Worm (Caenorhabditis elegans) whole organism, L4 larva: ENCODE measurements around the gene lin-29.

Experiments used
- D1046.2 ChIP-seq: fragments of 200-800 bp; sonication (Bioruptor generic); IDR thresholded peaks from 2 replicates; pipeline ENCODE4 v1.3.6; 2022; ENCODE audit warnings: missing genetic modification characterization, missing compliant biosample characterization
- F10B5.3 ChIP-seq: sonication (generic microtip); optimal IDR thresholded peaks from 2 replicates; lab custom pipeline; 2016; ENCODE audit warnings: mild to moderate bottlenecking, missing genetic modification characterization, missing compliant biosample characterization
- F37D6.2 ChIP-seq: sonication (generic microtip); optimal IDR thresholded peaks from 2 replicates; lab custom pipeline; 2016; ENCODE audit warnings: mild to moderate bottlenecking, missing genetic modification characterization, missing compliant biosample characterization
- F44E2.7 ChIP-seq: fragments of 200-800 bp; sonication (Bioruptor generic); IDR thresholded peaks from 2 replicates; pipeline ENCODE4 v2.1.2; 2022; ENCODE audit warnings: missing genetic modification characterization, missing compliant biosample characterization
- F49E8.2 ChIP-seq: sonication (generic microtip); optimal IDR thresholded peaks from 2 replicates; lab custom pipeline; 2016; ENCODE audit warnings: missing compliant biosample characterization, mild to moderate bottlenecking, missing genetic modification characterization, borderline replicate concordance
- R02D3.7 ChIP-seq: fragments of 150-350 bp; sonication (generic microtip); optimal IDR thresholded peaks from 3 replicates; lab custom pipeline; 2014; ENCODE audit warnings: missing biosample characterization, missing genetic modification characterization
- T26A8.4 ChIP-seq: fragments of 200-800 bp; sonication (Bioruptor generic); IDR thresholded peaks from 2 replicates; pipeline ENCODE4 v1.3.6; 2022; ENCODE audit warnings: missing genetic modification characterization, missing compliant biosample characterization
- ZK546.5 ChIP-seq, 2 experiments: sonication (generic microtip); optimal IDR thresholded peaks; 2 replicates each; lab custom pipeline; 2017; ENCODE audit warnings: missing biosample characterization in 2 of 2, missing genetic modification characterization in 2 of 2
- aly-2 ChIP-seq: sonication (generic microtip); optimal IDR thresholded peaks from 2 replicates; lab custom pipeline; 2018; ENCODE audit warnings: missing biosample characterization, missing genetic modification characterization
- arid-1 ChIP-seq: fragments of 200-800 bp; sonication (Bioruptor generic); conservative IDR thresholded peaks from 2 replicates; pipeline ENCODE4 v1.3.6; 2022; ENCODE audit warnings: missing genetic modification reagents, missing genetic modification characterization, missing compliant biosample characterization
- attf-4 ChIP-seq: sonication (generic microtip); optimal IDR thresholded peaks from 3 replicates; lab custom pipeline; 2017; ENCODE audit warnings: missing biosample characterization, missing genetic modification characterization
- ceh-28 ChIP-seq: fragments of 150-350 bp; optimal IDR thresholded peaks from 2 replicates; lab custom pipeline; 2014; ENCODE audit warnings: missing biosample characterization, missing genetic modification reagents, missing genetic modification characterization
- ceh-32 ChIP-seq: sonication (generic microtip); optimal IDR thresholded peaks from 2 replicates; lab custom pipeline; 2016; ENCODE audit warnings: mild to moderate bottlenecking, missing genetic modification characterization, missing compliant biosample characterization; ENCODE audit not compliant: poor library complexity
- ceh-62 ChIP-seq: sonication (generic microtip); optimal IDR thresholded peaks from 2 replicates; lab custom pipeline; 2017; ENCODE audit warnings: missing biosample characterization, missing genetic modification characterization
- ces-1 ChIP-seq: fragments of 150-350 bp; sonication (generic microtip); optimal IDR thresholded peaks from 4 replicates; lab custom pipeline; 2014; ENCODE audit warnings: missing biosample characterization, missing genetic modification reagents, missing genetic modification characterization
- cey-2 ChIP-seq: sonication (generic microtip); optimal IDR thresholded peaks from 3 replicates; lab custom pipeline; 2017; ENCODE audit warnings: missing genetic modification characterization, mild to moderate bottlenecking, missing compliant biosample characterization, antibody characterized with exemption, borderline replicate concordance; ENCODE audit not compliant: insufficient read depth
- daf-12 ChIP-seq: fragments of 150-350 bp; optimal IDR thresholded peaks from 2 replicates; lab custom pipeline; 2014; ENCODE audit warnings: missing biosample characterization, missing genetic modification reagents, missing genetic modification characterization
- daf-16 ChIP-seq, 3 experiments: sonication (generic microtip); optimal IDR thresholded peaks; 2 replicates each; lab custom pipeline; 2016 to 2017; ENCODE audit warnings: missing genetic modification characterization in 3 of 3, missing genetic modification reagents in 3 of 3, mild to moderate bottlenecking in 2 of 3, missing compliant biosample characterization in 2 of 3, missing biosample characterization in 1 of 3, moderate library complexity in 1 of 3
- daf-8 ChIP-seq: fragments of 200-800 bp; sonication (Bioruptor generic); IDR thresholded peaks from 2 replicates; pipeline ENCODE4 v1.3.6; 2022; ENCODE audit warnings: missing genetic modification characterization, missing compliant biosample characterization
- dmd-8 ChIP-seq: fragments of 200-800 bp; sonication (Bioruptor generic); IDR thresholded peaks from 2 replicates; pipeline ENCODE4 v1.3.6; 2022; ENCODE audit warnings: missing genetic modification characterization, missing compliant biosample characterization
- dve-1 ChIP-seq: sonication (generic microtip); optimal IDR thresholded peaks from 2 replicates; lab custom pipeline; 2017; ENCODE audit warnings: antibody characterized with exemption, mild to moderate bottlenecking, missing genetic modification characterization, missing compliant biosample characterization; ENCODE audit not compliant: insufficient read depth
- fos-1 ChIP-seq: fragments of 150-350 bp; optimal IDR thresholded peaks from 2 replicates; lab custom pipeline; 2014; ENCODE audit warnings: missing biosample characterization, missing genetic modification characterization
- gei-8 ChIP-seq: fragments of 200-800 bp; sonication (Bioruptor generic); optimal IDR thresholded peaks from 2 replicates; lab custom pipeline; 2018; ENCODE audit warnings: mild to moderate bottlenecking, missing genetic modification characterization, missing compliant biosample characterization
- hlh-11 ChIP-seq: fragments of 200-800 bp; sonication (Bioruptor generic); optimal IDR thresholded peaks from 2 replicates; lab custom pipeline; 2018; ENCODE audit warnings: mild to moderate bottlenecking, missing genetic modification characterization, missing compliant biosample characterization
- hlh-30 ChIP-seq: sonication (generic microtip); optimal IDR thresholded peaks from 2 replicates; lab custom pipeline; 2017; ENCODE audit warnings: antibody characterized with exemption, mild to moderate bottlenecking, missing genetic modification characterization, missing compliant biosample characterization; ENCODE audit not compliant: insufficient read depth
- hmg-1.1 ChIP-seq: fragments of 200-800 bp; sonication (Bioruptor generic); IDR thresholded peaks from 2 replicates; pipeline ENCODE4 v1.3.6; 2022; ENCODE audit warnings: missing genetic modification reagents, missing genetic modification characterization, missing compliant biosample characterization
- lim-7 ChIP-seq: fragments of 200-800 bp; sonication (Bioruptor generic); IDR thresholded peaks from 2 replicates; pipeline ENCODE4 v1.3.6; 2022; ENCODE audit warnings: missing genetic modification characterization, missing compliant biosample characterization
- lin-1 ChIP-seq: fragments of 200-800 bp; sonication (Bioruptor generic); IDR thresholded peaks from 2 replicates; pipeline ENCODE4 v1.3.6; 2022; ENCODE audit warnings: missing genetic modification reagents, missing genetic modification characterization, missing compliant biosample characterization
- lin-13 ChIP-seq: fragments of 150-350 bp; optimal IDR thresholded peaks from 2 replicates; lab custom pipeline; 2014; ENCODE audit warnings: missing biosample characterization, missing genetic modification reagents, missing genetic modification characterization
- lin-15B ChIP-seq: fragments of 150-350 bp; sonication (generic microtip); optimal IDR thresholded peaks from 3 replicates; lab custom pipeline; 2014; ENCODE audit warnings: missing biosample characterization, missing genetic modification characterization
- lin-39 ChIP-seq: fragments of 150-350 bp; optimal IDR thresholded peaks from 2 replicates; lab custom pipeline; 2014; ENCODE audit warnings: missing biosample characterization, missing genetic modification reagents, missing genetic modification characterization
- lsy-2 ChIP-seq, 2 experiments: fragments of 150-350 bp in 1 of 2; sonication (generic microtip) in 1 of 2; optimal IDR thresholded peaks; 2 replicates each; lab custom pipeline; 2014 to 2017; ENCODE audit warnings: missing biosample characterization in 2 of 2, missing genetic modification characterization in 2 of 2
- madf-9 ChIP-seq: fragments of 200-800 bp; sonication (Bioruptor generic); conservative IDR thresholded peaks from 2 replicates; pipeline ENCODE4 v1.3.6; 2022; ENCODE audit warnings: missing genetic modification reagents, missing genetic modification characterization, missing compliant biosample characterization
- mdl-1 ChIP-seq, 2 experiments: fragments of 150-350 bp in 1 of 2; sonication (generic microtip) in 1 of 2; optimal IDR thresholded peaks; 2 replicates each; lab custom pipeline; 2014 to 2017; ENCODE audit warnings: missing biosample characterization in 2 of 2, missing genetic modification characterization in 2 of 2
- mdt-29 ChIP-seq: fragments of 200-800 bp; sonication (Bioruptor generic); IDR thresholded peaks from 2 replicates; pipeline ENCODE4 v1.3.6; 2022; ENCODE audit warnings: missing genetic modification reagents, missing genetic modification characterization, missing compliant biosample characterization
- mes-2 ChIP-seq: sonication (generic microtip); optimal IDR thresholded peaks from 2 replicates; lab custom pipeline; 2016; ENCODE audit warnings: missing genotype, mild to moderate bottlenecking, missing genetic modification characterization, missing compliant biosample characterization; ENCODE audit not compliant: poor library complexity, severe bottlenecking
- nhr-102 ChIP-seq: sonication (generic microtip); optimal IDR thresholded peaks from 2 replicates; lab custom pipeline; 2016; ENCODE audit warnings: mild to moderate bottlenecking, missing genetic modification characterization, moderate library complexity, missing compliant biosample characterization
- nhr-11 ChIP-seq: fragments of 150-350 bp; optimal IDR thresholded peaks from 2 replicates; lab custom pipeline; 2014; ENCODE audit warnings: missing biosample characterization, missing genetic modification characterization
- nhr-111 ChIP-seq: fragments of 200-800 bp; sonication (Bioruptor generic); optimal IDR thresholded peaks from 2 replicates; lab custom pipeline; 2018; ENCODE audit warnings: mild to moderate bottlenecking, missing genetic modification characterization, missing compliant biosample characterization
- nhr-25 ChIP-seq: sonication (generic microtip); optimal IDR thresholded peaks from 2 replicates; lab custom pipeline; 2017; ENCODE audit warnings: missing genetic modification characterization, mild to moderate bottlenecking, missing compliant biosample characterization, antibody characterized with exemption, moderate library complexity, borderline replicate concordance; ENCODE audit not compliant: insufficient read depth
- nhr-28 ChIP-seq: fragments of 150-350 bp; optimal IDR thresholded peaks from 2 replicates; lab custom pipeline; 2014; ENCODE audit warnings: missing biosample characterization, missing genetic modification characterization
- pha-4 ChIP-seq, 2 experiments: fragments of 150-350 bp in 1 of 2; fragments of 200-800 bp in 1 of 2; sonication (Bioruptor generic) in 1 of 2; IDR thresholded peaks in 1 of 2; optimal IDR thresholded peaks in 1 of 2; 2 replicates each; pipeline versions ENCODE4 v1.3.6 to Lab custom; 2014 to 2022; ENCODE audit warnings: missing genetic modification characterization in 2 of 2, missing genetic modification reagents in 2 of 2, missing biosample characterization in 1 of 2, missing compliant biosample characterization in 1 of 2
- saeg-2 ChIP-seq: fragments of 200-800 bp; sonication (Bioruptor generic); IDR thresholded peaks from 2 replicates; pipeline ENCODE4 v1.3.6; 2022; ENCODE audit warnings: missing genetic modification reagents, missing genetic modification characterization, missing compliant biosample characterization
- snpc-1.2 ChIP-seq: fragments of 200-800 bp; sonication (Bioruptor generic); IDR thresholded peaks from 2 replicates; pipeline ENCODE4 v1.3.6; 2022; ENCODE audit warnings: missing genetic modification reagents, missing genetic modification characterization, missing compliant biosample characterization
- unc-130 ChIP-seq: sonication (generic microtip); optimal IDR thresholded peaks from 2 replicates; lab custom pipeline; 2016; ENCODE audit warnings: missing genetic modification reagents, missing genetic modification characterization, missing compliant biosample characterization
- unc-62 ChIP-seq, 3 experiments: fragments of 150-350 bp in 1 of 3; sonication (generic microtip); optimal IDR thresholded peaks in 2 of 3; peaks in 1 of 3; 1 replicate in 1 of 3; 2 replicates in 2 of 3; lab custom pipeline; 2014 to 2017; ENCODE audit warnings: missing biosample characterization in 3 of 3, missing genetic modification characterization in 3 of 3, missing genetic modification reagents in 3 of 3, missing genotype in 1 of 3
- vab-7 ChIP-seq: fragments of 200-800 bp; sonication (Bioruptor generic); IDR thresholded peaks from 2 replicates; pipeline ENCODE4 v1.3.6; 2022; ENCODE audit warnings: missing genetic modification reagents, missing genetic modification characterization, missing compliant biosample characterization
- zip-2 ChIP-seq: fragments of 150-350 bp; optimal IDR thresholded peaks from 2 replicates; lab custom pipeline; 2014; ENCODE audit warnings: missing biosample characterization, missing genetic modification characterization

The lin-29 gene

ce11 chrII:11980110-11980509 lies 45.0 kb upstream of the lin-29 start (continued):
- TF ChIP-seq lin-39 (no peak), madf-9 (GFP tag; lab: Robert Waterston, UW) (peak; percentile 75; the same call in 1 of the 2 replicates), saeg-2 (GFP tag; lab: Robert Waterston, UW) (no peak; the same call in 1 of the 2 replicates), mdt-29 (peak; percentile 91), pha-4 (GFP tag; IDR thresholded peaks at IDR 0.05; lab: Robert Waterston, UW) (peak; percentile 80; the same call in 1 of the 2 replicates), pha-4 (tag; optimal IDR thresholded peaks at IDR 0.05; lab: Kevin White, UChicago) (peak; percentile 79), ceh-62 (no peak), daf-12 (tag; lab: Kevin White, UChicago) (no peak), mdl-1 (tag; optimal IDR thresholded peaks at IDR 0.05; lab: Kevin White, UChicago) (peak in 1 of 2 experiments; percentile 43), lim-7 (no peak), nhr-111 (no peak), lin-13 (peak; percentile 73), attf-4 (tag; lab: Kevin White, UChicago) (no peak), unc-130 (peak; percentile 86), hmg-1.1 (GFP tag; lab: Robert Waterston, UW) (peak; percentile 84), cey-2 (tag; lab: Kevin White, UChicago) (no peak), nhr-25 (tag; lab: Kevin White, UChicago) (peak; percentile 30), fos-1 (no peak), F10B5.3 (tag; lab: Kevin White, UChicago) (no peak), F37D6.2 (tag; lab: Kevin White, UChicago) (peak; percentile 82), nhr-11 (tag; lab: Kevin White, UChicago) (peak; percentile 79), dmd-8 (no peak), ZK546.5 (tag; optimal IDR thresholded peaks at IDR 0.05; lab: Kevin White, UChicago) (peak; percentile 96 to 97), lin-15B (peak; percentile 38), hlh-11 (tag; lab: Kevin White, UChicago) (peak; percentile 91), ces-1 (GFP tag; lab: Kevin White, UChicago) (peak; percentile 83), T26A8.4 (no peak), nhr-102 (tag; lab: Kevin White, UChicago) (peak; percentile 80), vab-7 (GFP tag; lab: Robert Waterston, UW) (peak; percentile 82), hlh-30 (tag; lab: Kevin White, UChicago) (peak; percentile 72), dve-1 (tag; lab: Kevin White, UChicago) (peak; percentile 91), nhr-28 (tag; lab: Kevin White, UChicago) (peak; percentile 58), lsy-2 (tag; optimal IDR thresholded peaks at IDR 0.05; lab: Kevin White, UChicago) (peak; percentile 80 to 96), snpc-1.2 (GFP tag; lab: Robert Waterston, UW) (peak; percentile 59; the same call in 1 of the 2 replicates), zip-2 (tag; lab: Kevin White, UChicago) (no peak), gei-8 (GFP tag; lab: Kevin White, UChicago) (no peak), lin-1 (peak; percentile 69; the same call in 1 of the 2 replicates), daf-8 (GFP tag; lab: Robert Waterston, UW) (no peak), F44E2.7 (GFP tag; lab: Robert Waterston, UW) (no peak), mes-2 (tag; lab: Kevin White, UChicago) (peak; percentile 98), R02D3.7 (no peak), daf-16 (GFP tag; optimal IDR thresholded peaks at IDR 0.05; lab: Kevin White, UChicago) (peak; percentile 36 to 58), daf-16 (tag; optimal IDR thresholded peaks at IDR 0.05; lab: Kevin White, UChicago) (peak; percentile 69), arid-1 (GFP tag; lab: Robert Waterston, UW) (peak; percentile 88; the same call in 1 of the 2 replicates), D1046.2 (GFP tag; lab: Robert Waterston, UW) (peak; percentile 75; the same call in 1 of the 2 replicates), unc-62 (GFP tag; optimal IDR thresholded peaks at IDR 0.05 in 1 of 2; lab: Kevin White, UChicago) (peak in 1 of 2 experiments; percentile 3), unc-62 (tag; optimal IDR thresholded peaks at IDR 0.05; lab: Kevin White, UChicago) (no peak), ceh-32 (tag; lab: Kevin White, UChicago) (peak; percentile 35), F49E8.2 (tag; lab: Kevin White, UChicago) (peak; percentile 42), ceh-28 (tag; lab: Kevin White, UChicago) (no peak), aly-2 (tag; lab: Kevin White, UChicago) (no peak)
